Fruit fly (Drosophila melanogaster): Measurements from ENCODE around the gene GstD6.

DNA sequence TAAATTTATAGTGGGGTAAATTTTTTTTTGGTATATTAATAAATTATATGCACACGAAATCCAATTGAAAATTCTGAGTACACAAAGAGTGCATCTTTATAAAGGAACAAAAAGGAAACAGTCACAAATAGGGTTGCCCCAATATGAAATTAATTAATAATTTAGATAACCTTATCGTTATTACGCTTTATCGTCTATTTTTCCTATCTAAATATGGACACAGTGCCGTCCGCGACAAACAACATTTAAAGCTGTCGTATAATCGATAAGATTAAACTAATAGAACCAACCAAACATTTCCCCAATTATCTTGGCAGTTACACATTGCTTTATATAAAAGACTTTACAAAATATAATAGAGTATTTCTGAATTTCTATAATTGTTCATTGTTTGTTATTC lies 21.1 kb downstream of the GstD6 start:
- TF ChIP-seq psq (GFP tag; optimal IDR thresholded peaks at IDR 0.05) = no peak
- no peak for TF ChIP-seq Myc (optimal IDR thresholded peaks at IDR 0.05)

Data from whole organism, wandering third instar larva.